Worm (Caenorhabditis elegans) whole organism, mixed stage, embryonic: Measurements from ENCODE around the gene C48B4.13.
A peak's percentile ranks its signal among the peaks of the same experiment; 100 is the strongest.

ENCODE experiments used
- blmp-1 ChIP-seq: fragments of 150-350 bp; optimal IDR thresholded peaks from 2 replicates; lab custom pipeline; 2014; ENCODE audit warnings: missing biosample characterization, missing genetic modification characterization
- ceh-39 ChIP-seq: fragments of 150-350 bp; optimal IDR thresholded peaks from 2 replicates; lab custom pipeline; 2014; ENCODE audit warnings: missing biosample characterization, missing genetic modification characterization
- ceh-83 ChIP-seq: fragments of 200-800 bp; sonication (Bioruptor generic); optimal IDR thresholded peaks from 2 replicates; lab custom pipeline; 2018; ENCODE audit warnings: mild to moderate bottlenecking, missing genetic modification characterization, missing compliant biosample characterization
- drap-1 ChIP-seq: fragments of 200-800 bp; sonication (Bioruptor generic); optimal IDR thresholded peaks from 3 replicates; lab custom pipeline; 2018; ENCODE audit warnings: mild to moderate bottlenecking, missing genetic modification characterization, missing compliant biosample characterization
- ham-2 ChIP-seq: fragments of 200-800 bp; sonication (Bioruptor generic); optimal IDR thresholded peaks from 2 replicates; lab custom pipeline; 2018; ENCODE audit warnings: mild to moderate bottlenecking, missing genetic modification characterization, missing compliant biosample characterization
- lin-13 ChIP-seq: fragments of 150-350 bp; optimal IDR thresholded peaks from 2 replicates; lab custom pipeline; 2014; ENCODE audit warnings: missing biosample characterization, missing genetic modification characterization
- mls-2 ChIP-seq: sonication (generic microtip); optimal IDR thresholded peaks from 2 replicates; lab custom pipeline; 2016; ENCODE audit warnings: mild to moderate bottlenecking, missing genetic modification characterization, moderate library complexity, missing compliant biosample characterization
- nhr-2 ChIP-seq: fragments of 150-350 bp; optimal IDR thresholded peaks from 2 replicates; lab custom pipeline; 2014; ENCODE audit warnings: missing biosample characterization, missing genetic modification characterization
- unc-120 ChIP-seq: sonication (generic microtip); optimal IDR thresholded peaks from 2 replicates; lab custom pipeline; 2017; ENCODE audit warnings: missing genetic modification characterization, missing compliant biosample characterization; ENCODE audit not compliant: poor library complexity, severe bottlenecking
- ztf-11 ChIP-seq: fragments of 150-350 bp; optimal IDR thresholded peaks from 2 replicates; lab custom pipeline; 2014; ENCODE audit warnings: missing biosample characterization, missing genetic modification characterization

The C48B4.13 gene

DNA sequence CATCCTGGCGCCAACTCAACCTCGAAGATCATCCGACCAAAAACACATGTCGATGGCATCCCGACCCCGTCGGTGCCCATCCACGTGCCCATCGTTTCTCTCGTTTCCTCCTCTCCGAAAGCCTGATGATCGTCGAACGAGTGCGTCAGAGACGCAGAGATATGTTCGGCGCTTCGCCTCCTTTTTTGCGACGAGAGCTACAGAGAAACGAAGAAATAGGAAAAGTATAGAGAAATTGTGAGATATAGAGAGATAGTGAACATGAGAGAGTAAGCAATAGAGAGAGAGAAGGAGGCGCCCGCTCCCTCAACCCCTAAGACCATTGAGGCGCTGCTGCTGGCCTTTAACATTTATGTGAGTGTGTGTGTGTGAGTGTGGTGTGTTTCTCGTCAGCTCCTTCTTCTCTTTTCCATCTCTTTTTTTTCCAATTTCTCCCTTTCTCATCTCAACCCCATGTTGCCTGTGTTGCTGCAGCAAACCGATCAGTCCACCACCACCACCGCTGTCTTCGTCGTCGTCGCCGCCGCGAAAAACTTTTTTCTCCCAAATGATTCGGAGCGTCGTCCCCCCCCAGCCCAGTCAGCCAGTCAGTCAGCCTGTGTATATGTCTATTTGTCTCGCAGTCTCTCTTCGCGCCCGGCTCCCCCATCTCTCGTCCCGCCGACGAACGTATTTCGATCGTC lies 50.7 kb downstream of the C48B4.13 start, which contains the start of gene hlh-11 (continued):
- TF ChIP-seq blmp-1 (tag; lab: Kevin White, UChicago) (no peak), ztf-11 (tag; lab: Kevin White, UChicago) (no peak), ceh-39 (tag; lab: Kevin White, UChicago) (no peak), unc-120 (peak; percentile 96), ceh-83 (GFP tag; lab: Kevin White, UChicago) (no peak), lin-13 (tag; lab: Kevin White, UChicago) (peak; percentile 19), drap-1 (GFP tag; lab: Kevin White, UChicago) (no peak), nhr-2 (tag; lab: Kevin White, UChicago) (no peak), mls-2 (tag; lab: Kevin White, UChicago) (peak; percentile 23), ham-2 (no peak)
